Fruit fly (Drosophila melanogaster) whole organism, embryonic: ENCODE results near the gene CG6254.

ENCODE experiments used
- Abd-B ChIP-seq: fragments of 200-800 bp; sonication (Bioruptor generic); optimal IDR thresholded peaks from 2 replicates; lab custom pipeline; 2018; ENCODE audit warnings: missing biosample characterization, mild to moderate bottlenecking, missing genetic modification characterization, moderate library complexity
- Bdp1 ChIP-seq: fragments of 200-800 bp; sonication (Bioruptor generic); optimal IDR thresholded peaks from 3 replicates; lab custom pipeline; 2016; ENCODE audit warnings: missing biosample characterization, missing genetic modification characterization
- CG10209 ChIP-seq: fragments of 200-800 bp; sonication (Bioruptor generic); optimal IDR thresholded peaks from 3 replicates; lab custom pipeline; 2017; ENCODE audit warnings: missing biosample characterization, mild to moderate bottlenecking, missing genetic modification characterization, missing genetic modification reagents
- CG11093 ChIP-seq: fragments of 200-800 bp; sonication (Bioruptor generic); IDR thresholded peaks from 3 replicates; pipeline ENCODE4 v1.3.6; 2022; ENCODE audit warnings: missing biosample characterization, missing genetic modification characterization
- CG11456 ChIP-seq: fragments of 200-800 bp; sonication (Bioruptor generic); IDR thresholded peaks from 3 replicates; pipeline ENCODE4 v1.3.6; 2022; ENCODE audit warnings: missing biosample characterization, missing genetic modification characterization
- CG11504 ChIP-seq: fragments of 200-800 bp; sonication (Bioruptor generic); optimal IDR thresholded peaks from 3 replicates; lab custom pipeline; 2019; ENCODE audit warnings: missing biosample characterization, mild to moderate bottlenecking, missing genetic modification characterization, moderate library complexity
- CG11695 ChIP-seq: fragments of 200-800 bp; sonication (Bioruptor generic); IDR thresholded peaks from 3 replicates; pipeline ENCODE4 v1.3.6; 2022; ENCODE audit warnings: missing biosample characterization, missing genetic modification characterization
- CG12071 ChIP-seq: fragments of 200-800 bp; sonication (Bioruptor generic); optimal IDR thresholded peaks from 3 replicates; lab custom pipeline; 2018; ENCODE audit warnings: missing biosample characterization, mild to moderate bottlenecking, missing genetic modification characterization
- CG1233 ChIP-seq: fragments of 200-800 bp; sonication (Bioruptor generic); optimal IDR thresholded peaks from 4 replicates; lab custom pipeline; 2018; ENCODE audit warnings: missing biosample characterization, mild to moderate bottlenecking, missing genetic modification characterization
- CG13287 ChIP-seq: fragments of 200-800 bp; sonication (Bioruptor generic); IDR thresholded peaks from 2 replicates; pipeline ENCODE4 v1.3.6; 2022; ENCODE audit warnings: missing biosample characterization, missing genetic modification characterization; ENCODE audit not compliant: partially characterized antibody
- CG15011 ChIP-seq: fragments of 200-800 bp; sonication (Bioruptor generic); optimal IDR thresholded peaks from 3 replicates; lab custom pipeline; 2018; ENCODE audit warnings: missing biosample characterization, mild to moderate bottlenecking, missing genetic modification characterization
- CG15479 ChIP-seq: fragments of 200-800 bp; sonication (Bioruptor generic); optimal IDR thresholded peaks from 3 replicates; lab custom pipeline; 2019; ENCODE audit warnings: missing biosample characterization, mild to moderate bottlenecking, missing genetic modification characterization, moderate library complexity
- CG15696 ChIP-seq: fragments of 200-800 bp; sonication (Bioruptor generic); optimal IDR thresholded peaks from 2 replicates; lab custom pipeline; 2019; ENCODE audit warnings: missing biosample characterization, mild to moderate bottlenecking, missing genetic modification characterization, moderate library complexity
- CG1602 ChIP-seq: fragments of 200-800 bp; sonication (Bioruptor generic); optimal IDR thresholded peaks from 3 replicates; lab custom pipeline; 2016; ENCODE audit warnings: missing biosample characterization, missing genetic modification characterization
- CG30403 ChIP-seq: fragments of 200-800 bp; sonication (Bioruptor generic); optimal IDR thresholded peaks from 3 replicates; lab custom pipeline; 2016; ENCODE audit warnings: missing biosample characterization, missing genetic modification characterization
- CG3281 ChIP-seq: fragments of 200-800 bp; sonication (Bioruptor generic); optimal IDR thresholded peaks from 3 replicates; lab custom pipeline; 2017; ENCODE audit warnings: missing biosample characterization, mild to moderate bottlenecking, missing genetic modification characterization
- CG7271 ChIP-seq: fragments of 200-800 bp; sonication (Bioruptor generic); optimal IDR thresholded peaks from 2 replicates; lab custom pipeline; 2018; ENCODE audit warnings: missing biosample characterization, mild to moderate bottlenecking, missing genetic modification characterization, moderate library complexity
- CG7556 ChIP-seq: fragments of 200-800 bp; sonication (Bioruptor generic); optimal IDR thresholded peaks from 2 replicates; lab custom pipeline; 2017; ENCODE audit warnings: missing biosample characterization, mild to moderate bottlenecking, missing genetic modification characterization
- CG8290 ChIP-seq, 3 experiments: fragments of 200-800 bp; sonication (Bioruptor generic); optimal IDR thresholded peaks; 2 replicates each; lab custom pipeline; 2016 to 2019; ENCODE audit warnings: missing biosample characterization in 3 of 3, missing genetic modification characterization in 3 of 3, mild to moderate bottlenecking in 2 of 3, moderate library complexity in 1 of 3
- CG9727 ChIP-seq: fragments of 200-800 bp; sonication (Bioruptor generic); optimal IDR thresholded peaks from 3 replicates; lab custom pipeline; 2017; ENCODE audit warnings: missing biosample characterization, mild to moderate bottlenecking, missing genetic modification characterization
- CTCF ChIP-seq: fragments of 200-800 bp; sonication (Bioruptor generic); optimal IDR thresholded peaks from 2 replicates; lab custom pipeline; 2017; ENCODE audit warnings: missing biosample characterization, mild to moderate bottlenecking, missing genetic modification characterization, moderate library complexity
- Doc2 ChIP-seq: fragments of 200-800 bp; sonication (Bioruptor generic); IDR thresholded peaks from 2 replicates; pipeline ENCODE4 v1.3.6; 2022; ENCODE audit warnings: missing biosample characterization, missing genetic modification characterization
- E2f1 ChIP-seq: fragments of 200-800 bp; sonication (Bioruptor generic); IDR thresholded peaks from 2 replicates; pipeline ENCODE4 v1.3.6; 2022; ENCODE audit warnings: missing biosample characterization, missing genetic modification characterization
- HLH4C ChIP-seq: fragments of 200-800 bp; sonication (Bioruptor generic); IDR thresholded peaks from 3 replicates; pipeline ENCODE4 v1.3.6; 2022; ENCODE audit warnings: missing biosample characterization, missing genetic modification characterization; ENCODE audit not compliant: partially characterized antibody
- Hr51 ChIP-seq, 2 experiments: fragments of 200-800 bp; sonication (Bioruptor generic); optimal IDR thresholded peaks; 2 replicates in 1 of 2; 3 replicates in 1 of 2; lab custom pipeline; 2016 to 2018; ENCODE audit warnings: missing biosample characterization in 2 of 2, missing genetic modification characterization in 2 of 2, mild to moderate bottlenecking in 1 of 2, moderate library complexity in 1 of 2
- Kr ChIP-seq: fragments of 200-800 bp; sonication (Bioruptor generic); optimal IDR thresholded peaks from 2 replicates; lab custom pipeline; 2017; ENCODE audit warnings: missing biosample characterization, mild to moderate bottlenecking, missing genetic modification characterization
- Meics ChIP-seq: fragments of 200-800 bp; sonication (Bioruptor generic); optimal IDR thresholded peaks from 2 replicates; lab custom pipeline; 2017; ENCODE audit warnings: missing biosample characterization, mild to moderate bottlenecking, missing genetic modification characterization
- NC2α ChIP-seq: fragments of 200-800 bp; sonication (Bioruptor generic); optimal IDR thresholded peaks from 2 replicates; lab custom pipeline; 2016; ENCODE audit warnings: missing biosample characterization, missing genetic modification characterization
- NK7.1 ChIP-seq: fragments of 200-800 bp; sonication (Bioruptor generic); optimal IDR thresholded peaks from 3 replicates; lab custom pipeline; 2016; ENCODE audit warnings: missing biosample characterization, missing genetic modification characterization
- Oli ChIP-seq: fragments of 200-800 bp; sonication (Bioruptor generic); optimal IDR thresholded peaks from 2 replicates; lab custom pipeline; 2018; ENCODE audit warnings: missing biosample characterization, mild to moderate bottlenecking, missing genetic modification characterization, moderate library complexity
- Vsx1 ChIP-seq: fragments of 200-800 bp; sonication (Bioruptor generic); optimal IDR thresholded peaks from 2 replicates; lab custom pipeline; 2017; ENCODE audit warnings: missing biosample characterization, mild to moderate bottlenecking, missing genetic modification characterization, missing genetic modification reagents
- Xbp1 ChIP-seq: fragments of 200-800 bp; sonication (Bioruptor generic); optimal IDR thresholded peaks from 3 replicates; lab custom pipeline; 2016; ENCODE audit warnings: missing biosample characterization, mild to moderate bottlenecking, missing genetic modification characterization
- Xrp1 ChIP-seq: fragments of 200-800 bp; sonication (Bioruptor generic); IDR thresholded peaks from 2 replicates; pipeline ENCODE4 v1.3.6; 2022; ENCODE audit warnings: missing biosample characterization, missing genetic modification characterization
- cad ChIP-seq: fragments of >200 bp; optimal IDR thresholded peaks from 2 replicates; lab custom pipeline; 2017; ENCODE audit warnings: missing biosample characterization, missing genetic modification characterization
- caup ChIP-seq: fragments of 200-800 bp; sonication (Bioruptor generic); optimal IDR thresholded peaks from 3 replicates; lab custom pipeline; 2017; ENCODE audit warnings: missing biosample characterization, mild to moderate bottlenecking, missing genetic modification characterization, moderate library complexity; ENCODE audit not compliant: severe bottlenecking
- ci ChIP-seq: fragments of 200-800 bp; sonication (Bioruptor generic); IDR thresholded peaks from 3 replicates; pipeline ENCODE4 v1.3.6; 2022; ENCODE audit warnings: missing biosample characterization, missing genetic modification characterization
- dan ChIP-seq: fragments of 200-800 bp; sonication (Bioruptor generic); IDR thresholded peaks from 2 replicates; pipeline ENCODE4 v1.3.6; 2022; ENCODE audit warnings: missing biosample characterization, missing genetic modification characterization
- dysf ChIP-seq: fragments of 200-800 bp; sonication (Bioruptor generic); IDR thresholded peaks from 3 replicates; pipeline ENCODE4 v1.3.6; 2022; ENCODE audit warnings: missing biosample characterization, missing genetic modification characterization
- gcm2 ChIP-seq: fragments of 200-800 bp; sonication (Bioruptor generic); optimal IDR thresholded peaks from 2 replicates; lab custom pipeline; 2016; ENCODE audit warnings: missing biosample characterization, missing genetic modification characterization
- hb ChIP-seq: fragments of 200-800 bp; sonication (Bioruptor generic); IDR thresholded peaks from 3 replicates; pipeline ENCODE4 v1.3.6; 2022; ENCODE audit warnings: missing biosample characterization, missing genetic modification characterization; ENCODE audit not compliant: partially characterized antibody
- hkb ChIP-seq, 2 experiments: fragments of 200-800 bp in 1 of 2; fragments of >200 bp in 1 of 2; sonication (Bioruptor generic) in 1 of 2; IDR thresholded peaks in 1 of 2; optimal IDR thresholded peaks in 1 of 2; 2 replicates each; pipeline versions ENCODE4 v1.3.6 to Lab custom; 2017 to 2022; ENCODE audit warnings: missing biosample characterization in 1 of 2, missing genetic modification characterization in 1 of 2
- inv ChIP-seq: fragments of 200-800 bp; sonication (Bioruptor generic); IDR thresholded peaks from 2 replicates; pipeline ENCODE4 v1.3.6; 2022; ENCODE audit warnings: missing biosample characterization, missing genetic modification characterization; ENCODE audit not compliant: partially characterized antibody
- mirr ChIP-seq: fragments of 200-800 bp; sonication (Bioruptor generic); optimal IDR thresholded peaks from 3 replicates; lab custom pipeline; 2018; ENCODE audit warnings: missing biosample characterization, mild to moderate bottlenecking, missing genetic modification characterization
- odd ChIP-seq: fragments of 200-800 bp; sonication (Bioruptor generic); optimal IDR thresholded peaks from 2 replicates; lab custom pipeline; 2017; ENCODE audit warnings: missing biosample characterization, mild to moderate bottlenecking, missing genetic modification characterization
- onecut ChIP-seq: fragments of 200-800 bp; sonication (Bioruptor generic); IDR thresholded peaks from 2 replicates; pipeline ENCODE4 v1.3.6; 2022; ENCODE audit warnings: missing biosample characterization, missing genetic modification characterization
- pb ChIP-seq: fragments of 200-800 bp; sonication (Bioruptor generic); optimal IDR thresholded peaks from 3 replicates; lab custom pipeline; 2016; ENCODE audit warnings: missing biosample characterization, missing genetic modification characterization
- ro ChIP-seq: fragments of 200-800 bp; sonication (Bioruptor generic); IDR thresholded peaks from 2 replicates; pipeline ENCODE4 v1.3.6; 2022; ENCODE audit warnings: missing biosample characterization, missing genetic modification characterization
- stwl ChIP-seq: fragments of 200-800 bp; sonication (Bioruptor generic); optimal IDR thresholded peaks from 3 replicates; lab custom pipeline; 2018; ENCODE audit warnings: missing biosample characterization, mild to moderate bottlenecking, missing genetic modification characterization, moderate library complexity
- tup ChIP-seq: fragments of 200-800 bp; sonication (Bioruptor generic); optimal IDR thresholded peaks from 2 replicates; lab custom pipeline; 2016; ENCODE audit warnings: missing biosample characterization, mild to moderate bottlenecking, missing genetic modification characterization, moderate library complexity

CG6254 gene

DNA sequence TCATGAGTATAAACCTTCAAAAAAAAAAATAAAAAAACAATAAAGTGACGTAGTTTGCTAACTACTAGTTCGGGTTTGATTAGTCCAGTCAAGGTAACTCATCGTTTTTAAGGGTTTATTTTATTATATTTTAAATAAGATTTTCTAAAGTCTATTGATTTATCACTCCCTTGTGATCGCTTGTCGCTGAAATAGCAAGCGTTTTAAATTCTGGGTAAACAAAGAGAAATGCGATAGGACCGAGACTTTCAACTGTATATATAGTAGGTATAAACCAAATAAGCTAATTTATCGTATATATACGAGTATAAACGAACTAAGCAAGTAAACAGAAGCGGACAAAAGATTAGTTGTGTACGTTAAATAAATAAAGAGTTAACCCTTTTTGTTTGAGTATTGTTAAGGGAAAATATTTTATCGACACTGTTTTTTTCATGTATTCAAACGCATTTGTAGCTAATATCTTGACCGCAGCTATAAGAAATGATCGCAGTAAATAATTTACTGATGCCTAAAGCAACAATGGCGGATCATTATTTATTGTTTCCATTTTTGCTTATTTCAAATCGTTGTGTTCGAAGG is 7.4 kb upstream of the CG6254 start (continued):
- peak in 1 of 2 experiments; percentile 15 for TF ChIP-seq Hr51 (GFP tag; optimal IDR thresholded peaks at IDR 0.05; lab: Kevin White, UChicago)
- no peak for TF ChIP-seq Doc2
- TF ChIP-seq stwl, result no peak
- no peak for TF ChIP-seq CG11093 (GFP tag; lab: Robert Waterston, UW)
- TF ChIP-seq Xbp1 (GFP tag; lab: Kevin White, UChicago), result peak; percentile 44
- no peak for TF ChIP-seq caup (GFP tag; lab: Kevin White, UChicago)
- no peak for TF ChIP-seq inv (GFP tag; lab: Robert Waterston, UW)
- peak; percentile 40 for TF ChIP-seq CG1602 (GFP tag; lab: Kevin White, UChicago)
- TF ChIP-seq CG11456 (GFP tag; lab: Robert Waterston, UW), result peak; percentile 62; the same call in 1 of the 3 replicates
- TF ChIP-seq ro (GFP tag; lab: Robert Waterston, UW), result no peak
- TF ChIP-seq CG7271 (tag; lab: Kevin White, UChicago), result no peak
- TF ChIP-seq mirr (GFP tag; lab: Kevin White, UChicago), result no peak
- TF ChIP-seq NK7.1 (GFP tag; lab: Kevin White, UChicago), result peak; percentile 32
- TF ChIP-seq CG1233, result no peak
- no peak for TF ChIP-seq Abd-B
- peak; percentile 6 for TF ChIP-seq CG12071 (GFP tag; lab: Kevin White, UChicago)
- TF ChIP-seq Oli (tag; lab: Kevin White, UChicago), result peak; percentile 48
- TF ChIP-seq tup (GFP tag; lab: Kevin White, UChicago), result no peak
- no peak for TF ChIP-seq Bdp1 (GFP tag; lab: Kevin White, UChicago)
- TF ChIP-seq NC2α (GFP tag; lab: Kevin White, UChicago), result no peak
- peak; percentile 52; the same call in 1 of the 3 replicates for TF ChIP-seq CG11695
- TF ChIP-seq E2f1 (GFP tag; lab: Robert Waterston, UW), result no peak
- TF ChIP-seq hb, result no peak
- TF ChIP-seq CG15696 (tag; lab: Kevin White, UChicago), result peak; percentile 40
- TF ChIP-seq CG30403 (GFP tag; lab: Kevin White, UChicago), result peak; percentile 29
- no peak for TF ChIP-seq CG15011
- TF ChIP-seq HLH4C (GFP tag; lab: Robert Waterston, UW), result no peak
- no peak for TF ChIP-seq CG8290 (GFP tag; optimal IDR thresholded peaks at IDR 0.05; lab: Kevin White, UChicago)
- TF ChIP-seq CG8290 (tag; optimal IDR thresholded peaks at IDR 0.05; lab: Kevin White, UChicago), result peak in 1 of 2 experiments; percentile 78
- TF ChIP-seq pb (GFP tag; lab: Kevin White, UChicago), result no peak
- peak; percentile 21 for TF ChIP-seq Vsx1 (GFP tag; lab: Kevin White, UChicago)
- no peak for TF ChIP-seq Kr
- TF ChIP-seq hkb (optimal IDR thresholded peaks at IDR 0.05; lab: Kevin White, UChicago), result no peak
- TF ChIP-seq hkb (GFP tag; IDR thresholded peaks at IDR 0.05; lab: Robert Waterston, UW), result 0 out of 2 replicates have a peak, but pooled peaks have one; percentile 17
- TF ChIP-seq onecut (GFP tag; lab: Robert Waterston, UW), result no peak
- no peak for TF ChIP-seq dan
- peak; percentile 57; the same call in 1 of the 2 replicates for TF ChIP-seq Xrp1 (GFP tag; lab: Robert Waterston, UW)
- no peak for TF ChIP-seq CG11504 (tag; lab: Kevin White, UChicago)
- TF ChIP-seq ci (GFP tag; lab: Robert Waterston, UW), result peak; percentile 62; the same call in 2 of the 3 replicates
- TF ChIP-seq CTCF, result no peak
- no peak for TF ChIP-seq CG9727 (GFP tag; lab: Kevin White, UChicago)
- TF ChIP-seq CG13287 (GFP tag; lab: Robert Waterston, UW), result no peak
- TF ChIP-seq cad (GFP tag; lab: Kevin White, UChicago), result no peak
- TF ChIP-seq gcm2 (GFP tag; lab: Kevin White, UChicago), result peak; percentile 3
- peak; percentile 21 for TF ChIP-seq CG10209 (GFP tag; lab: Kevin White, UChicago)
- TF ChIP-seq odd (GFP tag; lab: Kevin White, UChicago), result peak; percentile 19
- TF ChIP-seq CG15479 (GFP tag; lab: Kevin White, UChicago), result no peak
- TF ChIP-seq Meics (GFP tag; lab: Kevin White, UChicago), result peak; percentile 34
- TF ChIP-seq CG7556 (GFP tag; lab: Kevin White, UChicago), result peak; percentile 30
- TF ChIP-seq CG3281 (GFP tag; lab: Kevin White, UChicago), result peak; percentile 29
- no peak for TF ChIP-seq dysf (GFP tag; lab: Robert Waterston, UW)
